Fruit fly (Drosophila melanogaster): ENCODE results near the gene XNP.

- TF ChIP-seq Rfx (GFP tag; IDR thresholded peaks at IDR 0.05), result no peak
- no peak for TF ChIP-seq D (optimal IDR thresholded peaks at IDR 0.05)
- TF ChIP-seq D (GFP tag; optimal IDR thresholded peaks at IDR 0.05), result no peak
- no peak for TF ChIP-seq CG7357 (GFP tag; IDR thresholded peaks at IDR 0.05)
- no peak for TF ChIP-seq croc (GFP tag; conservative IDR thresholded peaks at IDR 0.05)
- no peak for TF ChIP-seq CG8388 (GFP tag; optimal IDR thresholded peaks at IDR 0.05)
- no peak for TF ChIP-seq grau (tag; optimal IDR thresholded peaks at IDR 0.05)
- TF ChIP-seq Six4 (GFP tag; optimal IDR thresholded peaks at IDR 0.05), result no peak
- TF ChIP-seq Ada2b (GFP tag; IDR thresholded peaks at IDR 0.05), result no peak
- no peak for TF ChIP-seq trh (GFP tag; optimal IDR thresholded peaks at IDR 0.05)
- no peak for TF ChIP-seq knrl (GFP tag; IDR thresholded peaks at IDR 0.05; ENCODE audit: partially characterized antibody)
- TF ChIP-seq Asciz (GFP tag; optimal IDR thresholded peaks at IDR 0.05), result no peak
- no peak for TF ChIP-seq CG17568 (GFP tag; optimal IDR thresholded peaks at IDR 0.05)
- no peak for TF ChIP-seq emc (GFP tag; optimal IDR thresholded peaks at IDR 0.05)
- TF ChIP-seq Dfd (GFP tag; optimal IDR thresholded peaks at IDR 0.05), result no peak
Observed at dm6 chr3R:25505975-25506374, 23.3 kb upstream of the XNP start, which contains the start of gene CG5111.

Data from whole organism, embryonic.